Worm (Caenorhabditis elegans): Measurements from ENCODE around the gene F55F10.1.

Gene F55F10.1

ce11 chrIV:4390438-4390894, 29.8 kb downstream of the F55F10.1 start, which contains the start of the genes rpl-7A and set-21 (continued):
- TF ChIP-seq nhr-42 (GFP tag; IDR thresholded peaks at IDR 0.05) = peak; percentile 97
- TF ChIP-seq aly-2 (tag; optimal IDR thresholded peaks at IDR 0.05) = no peak
- TF ChIP-seq jun-1 (tag; optimal IDR thresholded peaks at IDR 0.05) = peak; percentile 70
- TF ChIP-seq lin-1 (GFP tag; IDR thresholded peaks at IDR 0.05) = peak; percentile 95
- TF ChIP-seq zag-1 (tag; optimal IDR thresholded peaks at IDR 0.05) = no peak
- 0 out of 2 replicates have a peak, but pooled peaks have one; percentile 77 for TF ChIP-seq F44E2.7 (GFP tag; IDR thresholded peaks at IDR 0.05)
- TF ChIP-seq ceh-44 (GFP tag; IDR thresholded peaks at IDR 0.05) = peak; percentile 69
- peak; percentile 66; the same call in 1 of the 2 replicates for TF ChIP-seq Y105C5A.15 (GFP tag; IDR thresholded peaks at IDR 0.05)
- peak; percentile 98 for TF ChIP-seq ceh-20 (GFP tag; IDR thresholded peaks at IDR 0.05)
- peak; percentile 96 for TF ChIP-seq dpl-1 (GFP tag; optimal IDR thresholded peaks at IDR 0.05)

- no peak for TF ChIP-seq nhr-77 (tag; optimal IDR thresholded peaks at IDR 0.05)
- peak; percentile 66; the same call in 1 of the 2 replicates for TF ChIP-seq snpc-1.2 (GFP tag; IDR thresholded peaks at IDR 0.05)
- peak; percentile 74 for TF ChIP-seq F49E8.2 (tag; optimal IDR thresholded peaks at IDR 0.05; ENCODE audit: borderline replicate concordance)
- no peak for TF ChIP-seq daf-19 (GFP tag; conservative IDR thresholded peaks at IDR 0.05)
- no peak for TF ChIP-seq saeg-2 (GFP tag; IDR thresholded peaks at IDR 0.05)
- TF ChIP-seq unc-130 (GFP tag; optimal IDR thresholded peaks at IDR 0.05) = peak; percentile 22
- peak; percentile 73 for TF ChIP-seq lin-38 (GFP tag; IDR thresholded peaks at IDR 0.05)
- TF ChIP-seq nhr-28 (tag; optimal IDR thresholded peaks at IDR 0.05) = no peak
- TF ChIP-seq Y48G9A.11 (GFP tag; IDR thresholded peaks at IDR 0.05) = peak; percentile 53; the same call in 1 of the 2 replicates
These were observed 32.9 kb downstream of the F55F10.1 start for ce11 chrIV:4393488-4393887.

ce11 chrIV:4393942-4394460, 33.4 kb downstream of the F55F10.1 start, which contains the start of gene ell-1:
TSS of gene ell-1 (plus strand) at chrIV:4394410.
- TF ChIP-seq lir-3 (tag; optimal IDR thresholded peaks at IDR 0.05) (no peak), dmd-6 (GFP tag; IDR thresholded peaks at IDR 0.05) (peak; percentile 65), arid-1 (GFP tag; conservative IDR thresholded peaks at IDR 0.05) (no peak), daf-8 (GFP tag; IDR thresholded peaks at IDR 0.05) (no peak), ceh-82 (tag; optimal IDR thresholded peaks at IDR 0.05) (no peak), mes-2 (tag; optimal IDR thresholded peaks at IDR 0.05; ENCODE audit: poor library complexity, severe bottlenecking) (peak; percentile 1), duxl-1 (tag; optimal IDR thresholded peaks at IDR 0.05; ENCODE audit: poor library complexity) (no peak), hlh-11 (tag; optimal IDR thresholded peaks at IDR 0.05) (peak; percentile 16), lin-39 (tag; optimal IDR thresholded peaks at IDR 0.05) (no peak), daf-19 (GFP tag; conservative IDR thresholded peaks at IDR 0.05) (no peak), set-16 (GFP tag; IDR thresholded peaks at IDR 0.05) (peak; percentile 30; the same call in 1 of the 2 replicates), unc-62 (GFP tag; optimal IDR thresholded peaks at IDR 0.05 in 1 of 2) (peak in 1 of 2 experiments; percentile 88), unc-62 (tag; optimal IDR thresholded peaks at IDR 0.05) (no peak), lin-13 (GFP tag; optimal IDR thresholded peaks at IDR 0.05) (no peak)

- no peak for TF ChIP-seq nhr-25 (tag; optimal IDR thresholded peaks at IDR 0.05; ENCODE audit: borderline replicate concordance, insufficient read depth)
- peak; percentile 91 for TF ChIP-seq aha-1 (tag)
These were observed 34.9 kb downstream of the F55F10.1 start for ce11 chrIV:4395555-4395954.

Measured in whole organism, L4 larva.